Worm (Caenorhabditis elegans): Measurements from ENCODE around the gene C06B8.7.

C06B8.7 gene

ce11 chrV:15483563-15483962, 15.0 kb upstream of the C06B8.7 start:
- no peak for TF ChIP-seq tbx-11 (GFP tag; IDR thresholded peaks at IDR 0.05)
- no peak for TF ChIP-seq B0310.2 (tag; optimal IDR thresholded peaks at IDR 0.05)
- TF ChIP-seq ets-7 (tag; optimal IDR thresholded peaks at IDR 0.05): no peak
- no peak for TF ChIP-seq ama-1 (optimal IDR thresholded peaks at IDR 0.05)
- TF ChIP-seq flt-1 (GFP tag; IDR thresholded peaks at IDR 0.05): no peak
- TF ChIP-seq F13C5.2 (tag; optimal IDR thresholded peaks at IDR 0.05): no peak
- no peak for TF ChIP-seq aly-1 (tag; optimal IDR thresholded peaks at IDR 0.05)
- no peak for TF ChIP-seq ceh-13 (GFP tag; optimal IDR thresholded peaks at IDR 0.05)
- no peak for TF ChIP-seq hmg-4 (GFP tag; optimal IDR thresholded peaks at IDR 0.05)
- TF ChIP-seq pes-1 (GFP tag; IDR thresholded peaks at IDR 0.05): no peak
- TF ChIP-seq ceh-36 (tag; optimal IDR thresholded peaks at IDR 0.05): no peak
- no peak for TF ChIP-seq tra-4 (tag; optimal IDR thresholded peaks at IDR 0.05)
- no peak for TF ChIP-seq sea-1 (GFP tag; conservative IDR thresholded peaks at IDR 0.05)
- TF ChIP-seq hmbx-1 (tag; optimal IDR thresholded peaks at IDR 0.05): no peak
- TF ChIP-seq scrt-1 (GFP tag; IDR thresholded peaks at IDR 0.05): no peak
- no peak for TF ChIP-seq hnd-1 (tag; optimal IDR thresholded peaks at IDR 0.05)
- no peak for TF ChIP-seq tbx-37 (GFP tag; conservative IDR thresholded peaks at IDR 0.05)

- no peak for TF ChIP-seq sea-1 (GFP tag; conservative IDR thresholded peaks at IDR 0.05)
- no peak for TF ChIP-seq ceh-13 (GFP tag; optimal IDR thresholded peaks at IDR 0.05)
- TF ChIP-seq F13C5.2 (tag; optimal IDR thresholded peaks at IDR 0.05): no peak
- no peak for TF ChIP-seq ets-7 (tag; optimal IDR thresholded peaks at IDR 0.05)
- TF ChIP-seq ceh-36 (tag; optimal IDR thresholded peaks at IDR 0.05): no peak
- TF ChIP-seq scrt-1 (GFP tag; IDR thresholded peaks at IDR 0.05): no peak
- no peak for TF ChIP-seq B0310.2 (tag; optimal IDR thresholded peaks at IDR 0.05)
- TF ChIP-seq hnd-1 (tag; optimal IDR thresholded peaks at IDR 0.05): no peak
- TF ChIP-seq aly-1 (tag; optimal IDR thresholded peaks at IDR 0.05): no peak
- no peak for TF ChIP-seq tbx-37 (GFP tag; conservative IDR thresholded peaks at IDR 0.05)
- no peak for TF ChIP-seq tra-4 (tag; optimal IDR thresholded peaks at IDR 0.05)
- no peak for TF ChIP-seq pes-1 (GFP tag; IDR thresholded peaks at IDR 0.05)
- TF ChIP-seq tbx-11 (GFP tag; IDR thresholded peaks at IDR 0.05): no peak
- TF ChIP-seq ama-1 (optimal IDR thresholded peaks at IDR 0.05): no peak
- no peak for TF ChIP-seq flt-1 (GFP tag; IDR thresholded peaks at IDR 0.05)
- TF ChIP-seq hmg-4 (GFP tag; optimal IDR thresholded peaks at IDR 0.05): no peak
- TF ChIP-seq hmbx-1 (tag; optimal IDR thresholded peaks at IDR 0.05): no peak
Measured at ce11 chrV:15484537-15484936, 14.0 kb upstream of the C06B8.7 start, which contains the start of gene C06B8.3. C06B8.3 (minus strand) TSS chrV:15484637.

- TF ChIP-seq tbx-11 (GFP tag; IDR thresholded peaks at IDR 0.05): no peak
- no peak for TF ChIP-seq tbx-37 (GFP tag; conservative IDR thresholded peaks at IDR 0.05)
- no peak for TF ChIP-seq hmg-4 (GFP tag; optimal IDR thresholded peaks at IDR 0.05)
- TF ChIP-seq hnd-1 (tag; optimal IDR thresholded peaks at IDR 0.05): no peak
- TF ChIP-seq scrt-1 (GFP tag; IDR thresholded peaks at IDR 0.05): no peak
- TF ChIP-seq aly-1 (tag; optimal IDR thresholded peaks at IDR 0.05): no peak
Measured at ce11 chrV:15487764-15488163, 10.8 kb upstream of the C06B8.7 start, which contains the start of gene srw-21. srw-21 (plus strand) TSS chrV:15488064.

ce11 chrV:15492518-15492917, 6.0 kb upstream of the C06B8.7 start, which contains the start of gene str-264:
str-264 (minus strand) TSS chrV:15492618.
- no peak for TF ChIP-seq hmbx-1 (tag; optimal IDR thresholded peaks at IDR 0.05)
- TF ChIP-seq tbx-11 (GFP tag; IDR thresholded peaks at IDR 0.05): no peak
- TF ChIP-seq tbx-37 (GFP tag; conservative IDR thresholded peaks at IDR 0.05): no peak
- no peak for TF ChIP-seq scrt-1 (GFP tag; IDR thresholded peaks at IDR 0.05)
- no peak for TF ChIP-seq tra-4 (tag; optimal IDR thresholded peaks at IDR 0.05)
- no peak for TF ChIP-seq ama-1 (optimal IDR thresholded peaks at IDR 0.05)
- TF ChIP-seq aly-1 (tag; optimal IDR thresholded peaks at IDR 0.05): no peak
- no peak for TF ChIP-seq pes-1 (GFP tag; IDR thresholded peaks at IDR 0.05)
- no peak for TF ChIP-seq sea-1 (GFP tag; conservative IDR thresholded peaks at IDR 0.05)
- TF ChIP-seq hmg-4 (GFP tag; optimal IDR thresholded peaks at IDR 0.05): no peak
- TF ChIP-seq flt-1 (GFP tag; IDR thresholded peaks at IDR 0.05): no peak
- no peak for TF ChIP-seq ceh-36 (tag; optimal IDR thresholded peaks at IDR 0.05)
- no peak for TF ChIP-seq B0310.2 (tag; optimal IDR thresholded peaks at IDR 0.05)
- no peak for TF ChIP-seq ceh-13 (GFP tag; optimal IDR thresholded peaks at IDR 0.05)
- no peak for TF ChIP-seq F13C5.2 (tag; optimal IDR thresholded peaks at IDR 0.05)
- TF ChIP-seq hnd-1 (tag; optimal IDR thresholded peaks at IDR 0.05): no peak

ce11 chrV:15493680-15494079, 4.9 kb upstream of the C06B8.7 start, which contains the start of gene srh-218:
srh-218 (plus strand) TSS chrV:15493980.
- TF ChIP-seq flt-1 (GFP tag; IDR thresholded peaks at IDR 0.05): no peak
- TF ChIP-seq pes-1 (GFP tag; IDR thresholded peaks at IDR 0.05): no peak
- TF ChIP-seq ceh-36 (tag; optimal IDR thresholded peaks at IDR 0.05): no peak
- no peak for TF ChIP-seq ets-7 (tag; optimal IDR thresholded peaks at IDR 0.05)
- no peak for TF ChIP-seq hmbx-1 (tag; optimal IDR thresholded peaks at IDR 0.05)
- TF ChIP-seq sea-1 (GFP tag; conservative IDR thresholded peaks at IDR 0.05): no peak
- TF ChIP-seq scrt-1 (GFP tag; IDR thresholded peaks at IDR 0.05): no peak
- TF ChIP-seq B0310.2 (tag; optimal IDR thresholded peaks at IDR 0.05): no peak
- TF ChIP-seq tbx-37 (GFP tag; conservative IDR thresholded peaks at IDR 0.05): no peak
- no peak for TF ChIP-seq F13C5.2 (tag; optimal IDR thresholded peaks at IDR 0.05)
- no peak for TF ChIP-seq tra-4 (tag; optimal IDR thresholded peaks at IDR 0.05)
- TF ChIP-seq aly-1 (tag; optimal IDR thresholded peaks at IDR 0.05): no peak
- TF ChIP-seq ama-1 (optimal IDR thresholded peaks at IDR 0.05): no peak
- TF ChIP-seq tbx-11 (GFP tag; IDR thresholded peaks at IDR 0.05): no peak

ce11 chrV:15495169-15495568, 3.4 kb upstream of the C06B8.7 start, which contains the start of gene srh-219:
srh-219 (plus strand) TSS chrV:15495469.
- TF ChIP-seq tra-4 (tag; optimal IDR thresholded peaks at IDR 0.05) (no peak), ceh-13 (GFP tag; optimal IDR thresholded peaks at IDR 0.05) (no peak), ama-1 (optimal IDR thresholded peaks at IDR 0.05) (no peak), ceh-36 (tag; optimal IDR thresholded peaks at IDR 0.05) (no peak), tbx-37 (GFP tag; conservative IDR thresholded peaks at IDR 0.05) (no peak), aly-1 (tag; optimal IDR thresholded peaks at IDR 0.05) (no peak), ets-7 (tag; optimal IDR thresholded peaks at IDR 0.05) (no peak), pes-1 (GFP tag; IDR thresholded peaks at IDR 0.05) (no peak), F13C5.2 (tag; optimal IDR thresholded peaks at IDR 0.05) (no peak), hmbx-1 (tag; optimal IDR thresholded peaks at IDR 0.05) (no peak)

ce11 chrV:15497731-15498130, 803 bp upstream of the C06B8.7 start:
- TF ChIP-seq F13C5.2 (tag; optimal IDR thresholded peaks at IDR 0.05) (no peak), flt-1 (GFP tag; IDR thresholded peaks at IDR 0.05) (no peak), hmg-4 (GFP tag; optimal IDR thresholded peaks at IDR 0.05) (no peak), scrt-1 (GFP tag; IDR thresholded peaks at IDR 0.05) (no peak), tbx-11 (GFP tag; IDR thresholded peaks at IDR 0.05) (no peak), tbx-37 (GFP tag; conservative IDR thresholded peaks at IDR 0.05) (no peak), ama-1 (optimal IDR thresholded peaks at IDR 0.05) (no peak)
